Fruit fly (Drosophila melanogaster) whole organism, embryonic: ENCODE results near the gene Der-2.
A peak's percentile ranks its signal among the peaks of the same experiment; 100 is the strongest.

Experiments used
- CG11560 ChIP-seq: fragments of 200-800 bp; sonication (Bioruptor generic); IDR thresholded peaks from 3 replicates; pipeline ENCODE4 v1.3.6; 2022; ENCODE audit warnings: missing biosample characterization, missing genetic modification characterization
- CG12071 ChIP-seq: fragments of 200-800 bp; sonication (Bioruptor generic); optimal IDR thresholded peaks from 3 replicates; lab custom pipeline; 2018; ENCODE audit warnings: missing biosample characterization, mild to moderate bottlenecking, missing genetic modification characterization
- CG12744 ChIP-seq: fragments of 200-800 bp; sonication (Bioruptor generic); optimal IDR thresholded peaks from 2 replicates; lab custom pipeline; 2016; ENCODE audit warnings: missing biosample characterization, missing genetic modification characterization
- CG13287 ChIP-seq: fragments of 200-800 bp; sonication (Bioruptor generic); IDR thresholded peaks from 2 replicates; pipeline ENCODE4 v1.3.6; 2022; ENCODE audit warnings: missing biosample characterization, missing genetic modification characterization; ENCODE audit not compliant: partially characterized antibody
- CG13424 ChIP-seq: fragments of 200-800 bp; sonication (Bioruptor generic); optimal IDR thresholded peaks from 2 replicates; lab custom pipeline; 2019; ENCODE audit warnings: missing biosample characterization, mild to moderate bottlenecking, missing genetic modification characterization, moderate library complexity
- CG15073 ChIP-seq: fragments of 200-800 bp; sonication (Bioruptor generic); optimal IDR thresholded peaks from 2 replicates; lab custom pipeline; 2016; ENCODE audit warnings: missing biosample characterization, missing genetic modification characterization
- CG17186 ChIP-seq: fragments of 200-800 bp; sonication (Bioruptor generic); optimal IDR thresholded peaks from 3 replicates; lab custom pipeline; 2017; ENCODE audit warnings: missing biosample characterization, missing genetic modification reagents, missing genetic modification characterization
- CG17802 ChIP-seq: fragments of 200-800 bp; sonication (Bioruptor generic); optimal IDR thresholded peaks from 2 replicates; lab custom pipeline; 2018; ENCODE audit warnings: missing biosample characterization, mild to moderate bottlenecking, missing genetic modification characterization, moderate library complexity
- CG2116 ChIP-seq: fragments of 200-800 bp; sonication (Bioruptor generic); optimal IDR thresholded peaks from 3 replicates; lab custom pipeline; 2018; ENCODE audit warnings: missing biosample characterization, mild to moderate bottlenecking, missing genetic modification characterization
- CG2678 ChIP-seq: fragments of 200-800 bp; sonication (Bioruptor generic); optimal IDR thresholded peaks from 3 replicates; lab custom pipeline; 2019; ENCODE audit warnings: missing biosample characterization, mild to moderate bottlenecking, missing genetic modification characterization, moderate library complexity
- CG33557 ChIP-seq: fragments of 200-800 bp; sonication (Bioruptor generic); optimal IDR thresholded peaks from 2 replicates; lab custom pipeline; 2019; ENCODE audit warnings: missing biosample characterization, mild to moderate bottlenecking, missing genetic modification characterization, moderate library complexity
- CG4617 ChIP-seq: fragments of 200-800 bp; sonication (Bioruptor generic); optimal IDR thresholded peaks from 3 replicates; lab custom pipeline; 2016; ENCODE audit warnings: missing biosample characterization, missing genetic modification characterization, borderline replicate concordance
- CG5180 ChIP-seq: fragments of 200-800 bp; sonication (Bioruptor generic); optimal IDR thresholded peaks from 3 replicates; lab custom pipeline; 2017; ENCODE audit warnings: missing biosample characterization, missing genetic modification characterization, mild to moderate bottlenecking, moderate library complexity, missing genetic modification reagents
- CG6272 ChIP-seq: fragments of 200-800 bp; sonication (Bioruptor generic); IDR thresholded peaks from 2 replicates; pipeline ENCODE4 v1.3.6; 2022; ENCODE audit warnings: missing biosample characterization, missing genetic modification characterization
- CG6689 ChIP-seq: fragments of 200-800 bp; sonication (Bioruptor generic); IDR thresholded peaks from 2 replicates; pipeline ENCODE4 v1.3.6; 2022; ENCODE audit warnings: missing biosample characterization, missing genetic modification characterization
- CG6791 ChIP-seq: fragments of 200-800 bp; sonication (Bioruptor generic); IDR thresholded peaks from 3 replicates; pipeline ENCODE4 v1.3.6; 2022; ENCODE audit warnings: missing biosample characterization, missing genetic modification characterization; ENCODE audit not compliant: partially characterized antibody
- CG7745 ChIP-seq: fragments of 200-800 bp; sonication (Bioruptor generic); optimal IDR thresholded peaks from 2 replicates; lab custom pipeline; 2018; ENCODE audit warnings: missing biosample characterization, mild to moderate bottlenecking, missing genetic modification characterization, moderate library complexity
- CG7928 ChIP-seq: fragments of 200-800 bp; sonication (Bioruptor generic); optimal IDR thresholded peaks from 2 replicates; lab custom pipeline; 2017; ENCODE audit warnings: missing biosample characterization, mild to moderate bottlenecking, missing genetic modification characterization
- CG8765 ChIP-seq: fragments of 200-800 bp; sonication (Bioruptor generic); IDR thresholded peaks from 2 replicates; pipeline ENCODE4 v1.3.6; 2022; ENCODE audit warnings: missing biosample characterization, missing genetic modification characterization
- CG9797 ChIP-seq: fragments of 200-800 bp; sonication (Bioruptor generic); optimal IDR thresholded peaks from 3 replicates; lab custom pipeline; 2018; ENCODE audit warnings: missing biosample characterization, mild to moderate bottlenecking, missing genetic modification characterization
- CoRest ChIP-seq: fragments of 200-800 bp; sonication (Bioruptor generic); optimal IDR thresholded peaks from 3 replicates; lab custom pipeline; 2018; ENCODE audit warnings: missing biosample characterization, mild to moderate bottlenecking, missing genetic modification characterization, moderate library complexity
- E2f1 ChIP-seq: fragments of 200-800 bp; sonication (Bioruptor generic); IDR thresholded peaks from 2 replicates; pipeline ENCODE4 v1.3.6; 2022; ENCODE audit warnings: missing biosample characterization, missing genetic modification characterization
- E2f2 ChIP-seq: fragments of 200-800 bp; sonication (Bioruptor generic); IDR thresholded peaks from 2 replicates; pipeline ENCODE4 v1.3.6; 2022; ENCODE audit warnings: missing biosample characterization, missing genetic modification characterization
- HmgZ ChIP-seq: fragments of 200-800 bp; sonication (Bioruptor generic); optimal IDR thresholded peaks from 2 replicates; lab custom pipeline; 2018; ENCODE audit warnings: missing biosample characterization, mild to moderate bottlenecking, missing genetic modification characterization
- Jarid2 ChIP-seq: fragments of 200-800 bp; sonication (Bioruptor generic); optimal IDR thresholded peaks from 3 replicates; lab custom pipeline; 2017; ENCODE audit warnings: mild to moderate bottlenecking, missing biosample characterization, missing genetic modification reagents, missing genetic modification characterization
- MBD-R2 ChIP-seq: fragments of 200-800 bp; sonication (Bioruptor generic); IDR thresholded peaks from 2 replicates; pipeline ENCODE4 v1.3.6; 2022; ENCODE audit warnings: missing biosample characterization, missing genetic modification characterization
- Max ChIP-seq: fragments of 200-800 bp; sonication (Bioruptor generic); optimal IDR thresholded peaks from 2 replicates; lab custom pipeline; 2016; ENCODE audit warnings: missing biosample characterization, mild to moderate bottlenecking, missing genetic modification characterization
- Ptx1 ChIP-seq: fragments of 200-800 bp; sonication (Bioruptor generic); IDR thresholded peaks from 2 replicates; pipeline ENCODE4 v1.3.6; 2022; ENCODE audit warnings: missing biosample characterization, missing genetic modification characterization
- Scr ChIP-seq: fragments of 200-800 bp; sonication (Bioruptor generic); IDR thresholded peaks from 2 replicates; pipeline ENCODE4 v1.3.6; 2022; ENCODE audit warnings: missing biosample characterization, missing genetic modification characterization; ENCODE audit not compliant: partially characterized antibody
- ato ChIP-seq: fragments of 200-800 bp; sonication (Bioruptor generic); IDR thresholded peaks from 2 replicates; pipeline ENCODE4 v1.3.6; 2022; ENCODE audit warnings: missing biosample characterization, missing genetic modification characterization; ENCODE audit not compliant: partially characterized antibody
- cato ChIP-seq: fragments of 200-800 bp; sonication (Bioruptor generic); optimal IDR thresholded peaks from 2 replicates; lab custom pipeline; 2016; ENCODE audit warnings: missing biosample characterization, missing genetic modification characterization, borderline replicate concordance
- cg ChIP-seq: fragments of 200-800 bp; sonication (Bioruptor generic); optimal IDR thresholded peaks from 3 replicates; lab custom pipeline; 2019; ENCODE audit warnings: missing biosample characterization, mild to moderate bottlenecking, missing genetic modification characterization, moderate library complexity
- crp ChIP-seq, 2 experiments: fragments of 200-800 bp; sonication (Bioruptor generic); optimal IDR thresholded peaks; 2 replicates in 1 of 2; 3 replicates in 1 of 2; lab custom pipeline; 2017; ENCODE audit warnings: missing biosample characterization in 2 of 2, missing genetic modification characterization in 2 of 2, mild to moderate bottlenecking in 1 of 2, moderate library complexity in 1 of 2
- dmrt11E ChIP-seq: fragments of 200-800 bp; sonication (Bioruptor generic); optimal IDR thresholded peaks from 3 replicates; lab custom pipeline; 2018; ENCODE audit warnings: missing biosample characterization, mild to moderate bottlenecking, missing genetic modification characterization, moderate library complexity
- dmrt99B ChIP-seq: fragments of 200-800 bp; sonication (Bioruptor generic); optimal IDR thresholded peaks from 2 replicates; lab custom pipeline; 2018; ENCODE audit warnings: missing biosample characterization, mild to moderate bottlenecking, missing genetic modification characterization, moderate library complexity
- hbn ChIP-seq: fragments of 200-800 bp; sonication (Bioruptor generic); IDR thresholded peaks from 2 replicates; pipeline ENCODE4 v1.3.6; 2022; ENCODE audit warnings: missing biosample characterization, missing genetic modification characterization; ENCODE audit not compliant: partially characterized antibody
- hkb ChIP-seq, 2 experiments: fragments of 200-800 bp in 1 of 2; fragments of >200 bp in 1 of 2; sonication (Bioruptor generic) in 1 of 2; IDR thresholded peaks in 1 of 2; optimal IDR thresholded peaks in 1 of 2; 2 replicates each; pipeline versions ENCODE4 v1.3.6 to Lab custom; 2017 to 2022; ENCODE audit warnings: missing biosample characterization in 1 of 2, missing genetic modification characterization in 1 of 2
- kah ChIP-seq: fragments of 200-800 bp; sonication (Bioruptor generic); optimal IDR thresholded peaks from 2 replicates; lab custom pipeline; 2018; ENCODE audit warnings: missing biosample characterization, mild to moderate bottlenecking, missing genetic modification characterization
- ken ChIP-seq: fragments of 200-800 bp; sonication (Bioruptor generic); IDR thresholded peaks from 3 replicates; pipeline ENCODE4 v1.3.6; 2022; ENCODE audit warnings: missing biosample characterization, missing genetic modification characterization
- mirr ChIP-seq: fragments of 200-800 bp; sonication (Bioruptor generic); optimal IDR thresholded peaks from 3 replicates; lab custom pipeline; 2018; ENCODE audit warnings: missing biosample characterization, mild to moderate bottlenecking, missing genetic modification characterization
- mld ChIP-seq: fragments of 200-800 bp; sonication (Bioruptor generic); IDR thresholded peaks from 3 replicates; pipeline ENCODE4 v1.3.6; 2022; ENCODE audit warnings: missing biosample characterization, missing genetic modification characterization; ENCODE audit not compliant: partially characterized antibody
- nerfin-2 ChIP-seq: fragments of 200-800 bp; sonication (Bioruptor generic); IDR thresholded peaks from 2 replicates; pipeline ENCODE4 v1.3.6; 2022; ENCODE audit warnings: missing biosample characterization, missing genetic modification characterization; ENCODE audit not compliant: partially characterized antibody
- pzg ChIP-seq: fragments of 200-800 bp; sonication (Bioruptor generic); optimal IDR thresholded peaks from 3 replicates; lab custom pipeline; 2018; ENCODE audit warnings: missing biosample characterization, mild to moderate bottlenecking, missing genetic modification characterization, moderate library complexity
- tll ChIP-seq, 2 experiments: fragments of 200-800 bp in 1 of 2; fragments of >200 bp in 1 of 2; sonication (Bioruptor generic) in 1 of 2; optimal IDR thresholded peaks; 2 replicates each; lab custom pipeline; 2017 to 2019; ENCODE audit warnings: missing biosample characterization in 2 of 2, missing genetic modification characterization in 2 of 2, mild to moderate bottlenecking in 1 of 2, moderate library complexity in 1 of 2
- ttk ChIP-seq: fragments of 200-800 bp; sonication (Bioruptor generic); IDR thresholded peaks from 2 replicates; pipeline ENCODE4 v2.1.2; 2022; ENCODE audit warnings: missing biosample characterization, missing genetic modification characterization
- unc-4 ChIP-seq: fragments of 200-800 bp; sonication (Bioruptor generic); IDR thresholded peaks from 2 replicates; pipeline ENCODE4 v1.3.6; 2022; ENCODE audit warnings: missing biosample characterization, missing genetic modification characterization; ENCODE audit not compliant: partially characterized antibody
- usp ChIP-seq: fragments of >200 bp; optimal IDR thresholded peaks from 2 replicates; lab custom pipeline; 2017; ENCODE audit warnings: missing biosample characterization, missing genetic modification characterization
- z ChIP-seq: fragments of 200-800 bp; sonication (Bioruptor generic); IDR thresholded peaks from 3 replicates; pipeline ENCODE4 v1.3.6; 2022; ENCODE audit warnings: missing biosample characterization, missing genetic modification characterization
- zfh1 ChIP-seq: fragments of 200-800 bp; sonication (Bioruptor generic); IDR thresholded peaks from 3 replicates; pipeline ENCODE4 v1.3.6; 2022; ENCODE audit warnings: missing biosample characterization, missing genetic modification characterization

The Der-2 gene

dm6 chr3R:16455875-16456274 lies 28.1 kb downstream of the Der-2 start, which contains the start of gene CG14883 (continued):
- TF ChIP-seq CG13287: peak; percentile 69
- peak; percentile 27 for TF ChIP-seq CG9797 (GFP tag; lab: Kevin White, UChicago)
- TF ChIP-seq CG15073 (GFP tag; lab: Kevin White, UChicago): no peak
- TF ChIP-seq CG7745 (tag; lab: Kevin White, UChicago): no peak
- no peak for TF ChIP-seq ken (GFP tag; lab: Robert Waterston, UW)
- TF ChIP-seq E2f2 (GFP tag; lab: Robert Waterston, UW): peak; percentile 91
- no peak for TF ChIP-seq Max
- peak; percentile 43 for TF ChIP-seq pzg (GFP tag; lab: Kevin White, UChicago)
- TF ChIP-seq CoRest (tag; lab: Kevin White, UChicago): no peak
- TF ChIP-seq HmgZ (tag; lab: Kevin White, UChicago): no peak
- TF ChIP-seq kah (GFP tag; lab: Kevin White, UChicago): peak; percentile 10
- no peak for TF ChIP-seq CG5180 (GFP tag; lab: Kevin White, UChicago)
- no peak for TF ChIP-seq tll (GFP tag; optimal IDR thresholded peaks at IDR 0.05; lab: Kevin White, UChicago)
- TF ChIP-seq mld (GFP tag; lab: Robert Waterston, UW): no peak
- peak; percentile 52; the same call in 1 of the 2 replicates for TF ChIP-seq unc-4 (GFP tag; lab: Robert Waterston, UW)
- no peak for TF ChIP-seq CG6272
- TF ChIP-seq MBD-R2 (GFP tag; lab: Robert Waterston, UW): peak; percentile 54
- no peak for TF ChIP-seq dmrt11E (tag; lab: Kevin White, UChicago)
- no peak for TF ChIP-seq CG2678
- peak; percentile 27 for TF ChIP-seq CG4617 (GFP tag; lab: Kevin White, UChicago)
- TF ChIP-seq cg (GFP tag; lab: Kevin White, UChicago): no peak
- TF ChIP-seq CG6791 (GFP tag; lab: Robert Waterston, UW): peak; percentile 72
- TF ChIP-seq crp (GFP tag; optimal IDR thresholded peaks at IDR 0.05; lab: Kevin White, UChicago): peak in 1 of 2 experiments; percentile 89
- TF ChIP-seq CG13424 (tag; lab: Kevin White, UChicago): no peak
- TF ChIP-seq hkb (optimal IDR thresholded peaks at IDR 0.05; lab: Kevin White, UChicago): no peak
- TF ChIP-seq hkb (GFP tag; IDR thresholded peaks at IDR 0.05; lab: Robert Waterston, UW): no peak
- TF ChIP-seq CG33557 (GFP tag; lab: Kevin White, UChicago): no peak
- no peak for TF ChIP-seq zfh1 (GFP tag; lab: Robert Waterston, UW)
- TF ChIP-seq CG17802 (tag; lab: Kevin White, UChicago): no peak
- no peak for TF ChIP-seq mirr (GFP tag; lab: Kevin White, UChicago)
- no peak for TF ChIP-seq z (GFP tag; lab: Robert Waterston, UW)
- TF ChIP-seq CG7928 (GFP tag; lab: Kevin White, UChicago): no peak
- no peak for TF ChIP-seq CG6689 (GFP tag; lab: Robert Waterston, UW)
- TF ChIP-seq CG12071: no peak
- no peak for TF ChIP-seq CG17186 (GFP tag; lab: Kevin White, UChicago)
- no peak for TF ChIP-seq Jarid2 (GFP tag; lab: Kevin White, UChicago)
- no peak for TF ChIP-seq usp (GFP tag; lab: Kevin White, UChicago)
- TF ChIP-seq ttk (GFP tag; lab: Robert Waterston, UW): no peak
- peak; percentile 70 for TF ChIP-seq CG2116 (GFP tag; lab: Kevin White, UChicago)
- TF ChIP-seq CG8765: no peak
- TF ChIP-seq E2f1 (GFP tag; lab: Robert Waterston, UW): no peak
- TF ChIP-seq CG11560 (tag; lab: Robert Waterston, UW): no peak
- TF ChIP-seq dmrt99B (tag; lab: Kevin White, UChicago): no peak
- peak; percentile 34; the same call in 1 of the 2 replicates for TF ChIP-seq hbn (GFP tag; lab: Robert Waterston, UW)
- peak; percentile 33; the same call in 1 of the 2 replicates for TF ChIP-seq ato (GFP tag; lab: Robert Waterston, UW)
- TF ChIP-seq CG12744 (GFP tag; lab: Kevin White, UChicago): no peak
- TF ChIP-seq Scr (GFP tag; lab: Robert Waterston, UW): peak; percentile 53
- no peak for TF ChIP-seq Ptx1 (GFP tag; lab: Robert Waterston, UW)
- no peak for TF ChIP-seq cato (GFP tag; lab: Kevin White, UChicago)
- peak; percentile 46; the same call in 1 of the 2 replicates for TF ChIP-seq nerfin-2 (GFP tag; lab: Robert Waterston, UW)
